Worm (Caenorhabditis elegans) whole organism, mixed stage, embryonic: ENCODE measurements around the gene grl-19.

Experiments used
- blmp-1 ChIP-seq: fragments of 150-350 bp; optimal IDR thresholded peaks from 2 replicates; lab custom pipeline; 2014; ENCODE audit warnings: missing biosample characterization, missing genetic modification characterization
- cnd-1 ChIP-seq: fragments of 200-800 bp; sonication (Bioruptor generic); optimal IDR thresholded peaks from 2 replicates; lab custom pipeline; 2018; ENCODE audit warnings: mild to moderate bottlenecking, missing genetic modification characterization, missing compliant biosample characterization
- lin-13 ChIP-seq: fragments of 150-350 bp; optimal IDR thresholded peaks from 2 replicates; lab custom pipeline; 2014; ENCODE audit warnings: missing biosample characterization, missing genetic modification characterization
- lsy-2 ChIP-seq: fragments of 150-350 bp; optimal IDR thresholded peaks from 2 replicates; lab custom pipeline; 2014; ENCODE audit warnings: missing biosample characterization, missing genetic modification characterization
- mls-2 ChIP-seq: sonication (generic microtip); optimal IDR thresholded peaks from 2 replicates; lab custom pipeline; 2016; ENCODE audit warnings: mild to moderate bottlenecking, missing genetic modification characterization, moderate library complexity, missing compliant biosample characterization
- nhr-12 ChIP-seq: fragments of 150-350 bp; optimal IDR thresholded peaks from 2 replicates; lab custom pipeline; 2014; ENCODE audit warnings: missing biosample characterization, missing genetic modification characterization
- nhr-28 ChIP-seq: fragments of 150-350 bp; optimal IDR thresholded peaks from 2 replicates; lab custom pipeline; 2014; ENCODE audit warnings: missing biosample characterization, missing genetic modification characterization
- pha-4 ChIP-seq: fragments of 150-350 bp; optimal IDR thresholded peaks from 2 replicates; lab custom pipeline; 2018; ENCODE audit warnings: missing biosample characterization, missing genetic modification reagents, missing genetic modification characterization
- unc-62 ChIP-seq: fragments of 150-350 bp; optimal IDR thresholded peaks from 2 replicates; lab custom pipeline; 2014; ENCODE audit warnings: missing biosample characterization, missing genetic modification reagents, missing genetic modification characterization

DNA sequence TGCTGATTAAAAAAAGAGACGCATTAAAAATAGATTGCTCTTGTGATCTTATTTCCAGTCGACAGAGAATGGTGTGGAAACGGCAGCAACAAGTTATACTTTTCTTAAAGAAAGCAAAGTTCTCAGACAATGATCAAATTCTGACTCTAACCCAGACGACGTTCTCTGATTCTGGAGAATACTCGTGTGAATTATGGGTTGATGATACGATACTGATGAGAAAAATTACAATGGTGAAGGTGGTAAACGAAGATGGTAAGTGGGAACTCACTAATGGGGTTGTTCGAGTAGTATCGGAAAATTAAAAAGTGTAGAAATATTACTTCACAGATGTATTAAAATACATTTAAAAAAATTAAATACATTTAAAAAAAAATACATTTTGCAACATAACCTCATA lies 25.9 kb upstream of the grl-19 start:
- TF ChIP-seq nhr-28 (tag; lab: Kevin White, UChicago) (no peak), pha-4 (tag; lab: Kevin White, UChicago) (no peak), nhr-12 (tag; lab: Kevin White, UChicago) (no peak), unc-62 (GFP tag; lab: Kevin White, UChicago) (no peak), cnd-1 (tag; lab: Kevin White, UChicago) (no peak), lsy-2 (tag; lab: Kevin White, UChicago) (no peak), blmp-1 (no peak), mls-2 (tag; lab: Kevin White, UChicago) (no peak), lin-13 (tag; lab: Kevin White, UChicago) (no peak)
